Worm (Caenorhabditis elegans) whole organism, mixed stage, embryonic: Measurements from ENCODE around the gene sru-6.

Experiments used
- M03D4.4 ChIP-seq: sonication (generic microtip); optimal IDR thresholded peaks from 2 replicates; lab custom pipeline; 2017; ENCODE audit warnings: mild to moderate bottlenecking, missing genetic modification characterization, missing compliant biosample characterization
- ceh-39 ChIP-seq: fragments of 150-350 bp; optimal IDR thresholded peaks from 2 replicates; lab custom pipeline; 2014; ENCODE audit warnings: missing biosample characterization, missing genetic modification characterization
- ceh-43 ChIP-seq: fragments of 200-800 bp; sonication (Bioruptor generic); optimal IDR thresholded peaks from 2 replicates; lab custom pipeline; 2018; ENCODE audit warnings: mild to moderate bottlenecking, missing genetic modification characterization, moderate library complexity, missing compliant biosample characterization
- ceh-83 ChIP-seq: fragments of 200-800 bp; sonication (Bioruptor generic); optimal IDR thresholded peaks from 2 replicates; lab custom pipeline; 2018; ENCODE audit warnings: mild to moderate bottlenecking, missing genetic modification characterization, missing compliant biosample characterization
- ces-1 ChIP-seq: fragments of 150-350 bp; optimal IDR thresholded peaks from 2 replicates; lab custom pipeline; 2014; ENCODE audit warnings: missing biosample characterization, missing genetic modification reagents, missing genetic modification characterization
- drap-1 ChIP-seq: fragments of 200-800 bp; sonication (Bioruptor generic); optimal IDR thresholded peaks from 3 replicates; lab custom pipeline; 2018; ENCODE audit warnings: mild to moderate bottlenecking, missing genetic modification characterization, missing compliant biosample characterization
- elt-3 ChIP-seq: fragments of 150-350 bp; optimal IDR thresholded peaks from 2 replicates; lab custom pipeline; 2014; ENCODE audit warnings: missing biosample characterization, missing genetic modification characterization
- flh-1 ChIP-seq: fragments of 200-800 bp; sonication (Bioruptor generic); optimal IDR thresholded peaks from 2 replicates; lab custom pipeline; 2018; ENCODE audit warnings: mild to moderate bottlenecking, missing genetic modification characterization, moderate library complexity, missing compliant biosample characterization
- ham-2 ChIP-seq: fragments of 200-800 bp; sonication (Bioruptor generic); optimal IDR thresholded peaks from 2 replicates; lab custom pipeline; 2018; ENCODE audit warnings: mild to moderate bottlenecking, missing genetic modification characterization, missing compliant biosample characterization
- hlh-1 ChIP-seq: fragments of 150-350 bp; optimal IDR thresholded peaks from 2 replicates; lab custom pipeline; 2014; ENCODE audit warnings: missing biosample characterization, missing genetic modification reagents, missing genetic modification characterization
- lin-13 ChIP-seq: fragments of 150-350 bp; optimal IDR thresholded peaks from 2 replicates; lab custom pipeline; 2014; ENCODE audit warnings: missing biosample characterization, missing genetic modification characterization
- lin-32 ChIP-seq: fragments of 200-800 bp; sonication (Bioruptor generic); optimal IDR thresholded peaks from 2 replicates; lab custom pipeline; 2018; ENCODE audit warnings: mild to moderate bottlenecking, missing genetic modification characterization, missing compliant biosample characterization
- lsy-2 ChIP-seq: fragments of 150-350 bp; optimal IDR thresholded peaks from 2 replicates; lab custom pipeline; 2014; ENCODE audit warnings: missing biosample characterization, missing genetic modification characterization
- mep-1 ChIP-seq: fragments of 150-350 bp; optimal IDR thresholded peaks from 2 replicates; lab custom pipeline; 2017; ENCODE audit warnings: missing biosample characterization, missing genetic modification reagents, missing genetic modification characterization, inconsistent platforms
- mls-2 ChIP-seq: sonication (generic microtip); optimal IDR thresholded peaks from 2 replicates; lab custom pipeline; 2016; ENCODE audit warnings: mild to moderate bottlenecking, missing genetic modification characterization, moderate library complexity, missing compliant biosample characterization
- nhr-12 ChIP-seq: fragments of 150-350 bp; optimal IDR thresholded peaks from 2 replicates; lab custom pipeline; 2014; ENCODE audit warnings: missing biosample characterization, missing genetic modification characterization
- nhr-237 ChIP-seq: fragments of 150-350 bp; optimal IDR thresholded peaks from 2 replicates; lab custom pipeline; 2014; ENCODE audit warnings: missing biosample characterization, missing genetic modification characterization
- nhr-28 ChIP-seq: fragments of 150-350 bp; optimal IDR thresholded peaks from 2 replicates; lab custom pipeline; 2014; ENCODE audit warnings: missing biosample characterization, missing genetic modification characterization
- pha-4 ChIP-seq: fragments of 150-350 bp; optimal IDR thresholded peaks from 2 replicates; lab custom pipeline; 2018; ENCODE audit warnings: missing biosample characterization, missing genetic modification reagents, missing genetic modification characterization
- sem-2 ChIP-seq: fragments of 200-800 bp; sonication (Bioruptor generic); optimal IDR thresholded peaks from 2 replicates; lab custom pipeline; 2018; ENCODE audit warnings: mild to moderate bottlenecking, missing genetic modification characterization, missing compliant biosample characterization
- sptf-1 ChIP-seq: sonication (generic microtip); optimal IDR thresholded peaks from 2 replicates; lab custom pipeline; 2017; ENCODE audit warnings: mild to moderate bottlenecking, missing genetic modification characterization, moderate library complexity, missing compliant biosample characterization
- tbx-8 ChIP-seq: fragments of 200-800 bp; sonication (Bioruptor generic); optimal IDR thresholded peaks from 2 replicates; lab custom pipeline; 2018; ENCODE audit warnings: mild to moderate bottlenecking, missing genetic modification characterization, moderate library complexity, missing compliant biosample characterization
- unc-39 ChIP-seq: fragments of 150-350 bp; optimal IDR thresholded peaks from 2 replicates; lab custom pipeline; 2014; ENCODE audit warnings: missing biosample characterization, missing genetic modification characterization
- zip-8 ChIP-seq: fragments of 150-350 bp; optimal IDR thresholded peaks from 2 replicates; lab custom pipeline; 2014; ENCODE audit warnings: missing biosample characterization, missing genetic modification characterization
- ztf-11 ChIP-seq: fragments of 150-350 bp; optimal IDR thresholded peaks from 2 replicates; lab custom pipeline; 2014; ENCODE audit warnings: missing biosample characterization, missing genetic modification characterization

Gene sru-6

ce11 chrIV:9523139-9523538 is 32.7 kb downstream of the sru-6 start:
- no peak for TF ChIP-seq mls-2 (tag; lab: Kevin White, UChicago)
- no peak for TF ChIP-seq flh-1 (GFP tag; lab: Kevin White, UChicago)
- no peak for TF ChIP-seq lsy-2 (tag; lab: Kevin White, UChicago)
- TF ChIP-seq, all 35 proteins: peak for 0

DNA sequence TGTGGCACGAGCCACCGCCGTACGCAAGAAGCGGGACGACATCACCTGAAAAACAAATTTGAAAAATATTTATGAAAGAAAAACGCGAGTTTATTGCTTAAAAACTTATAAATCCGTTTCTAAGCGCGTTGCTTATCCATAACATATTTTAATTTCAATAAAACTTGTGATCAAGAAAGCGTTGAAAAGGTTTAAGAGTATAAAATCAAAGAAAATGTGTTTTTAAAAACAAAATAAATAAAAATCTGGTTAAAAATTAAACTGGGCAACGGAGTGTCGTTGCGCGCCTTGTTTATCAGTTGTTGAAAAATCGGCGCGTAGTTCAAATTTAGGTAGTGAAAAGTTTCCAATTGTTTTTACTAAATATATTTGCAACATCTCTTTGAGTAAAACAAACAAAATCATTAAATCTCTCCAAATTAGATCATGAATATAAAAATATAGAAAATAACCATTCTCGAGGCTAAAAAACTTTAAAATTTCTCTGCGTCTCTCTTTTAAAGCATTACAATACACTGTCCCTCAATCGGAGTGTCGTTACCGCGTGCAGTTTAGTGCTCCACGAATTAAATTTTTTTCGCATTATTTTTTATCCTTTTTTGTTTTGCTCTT is 34.5 kb downstream of the sru-6 start, which contains the start of gene ndua-5:
ndua-5 (minus strand) TSS at position 51 of the 612 bp plus-strand sequence.
- TF ChIP-seq mls-2 (tag; lab: Kevin White, UChicago), result no peak
- no peak for TF ChIP-seq sem-2 (GFP tag; lab: Kevin White, UChicago)
- TF ChIP-seq ztf-11, result no peak
- TF ChIP-seq mep-1 (tag; lab: Kevin White, UChicago), result no peak
- no peak for TF ChIP-seq elt-3 (tag; lab: Kevin White, UChicago)
- no peak for TF ChIP-seq ceh-83 (GFP tag; lab: Kevin White, UChicago)
- TF ChIP-seq lin-13 (tag; lab: Kevin White, UChicago), result no peak
- TF ChIP-seq pha-4, result no peak
- no peak for TF ChIP-seq flh-1 (GFP tag; lab: Kevin White, UChicago)
- TF ChIP-seq lin-32 (GFP tag; lab: Kevin White, UChicago), result no peak
- TF ChIP-seq ces-1 (GFP tag; lab: Kevin White, UChicago), result peak; percentile 36
- TF ChIP-seq lsy-2 (tag; lab: Kevin White, UChicago), result peak; percentile 52
- TF ChIP-seq nhr-237 (tag; lab: Kevin White, UChicago), result peak; percentile 29

ce11 chrIV:9525682-9526416 is 35.4 kb downstream of the sru-6 start, which contains the start of gene elo-1:
Gene elo-1, plus strand, starts transcription at chrIV:9526366.
- TF ChIP-seq M03D4.4 (tag; lab: Kevin White, UChicago), result no peak
- TF ChIP-seq ceh-39 (tag; lab: Kevin White, UChicago), result no peak
- TF ChIP-seq ham-2 (GFP tag; lab: Kevin White, UChicago), result no peak
- TF ChIP-seq hlh-1 (tag; lab: Kevin White, UChicago), result peak; percentile 10

ce11 chrIV:9527002-9527401 is 36.6 kb downstream of the sru-6 start:
- TF ChIP-seq ceh-43 (GFP tag; lab: Kevin White, UChicago) (no peak), unc-39 (tag; lab: Kevin White, UChicago) (no peak), nhr-28 (tag; lab: Kevin White, UChicago) (no peak)

ce11 chrIV:9529647-9530046 is 39.2 kb downstream of the sru-6 start, which contains the start of gene elo-7:
Gene elo-7, plus strand, starts transcription at chrIV:9529947.
- TF ChIP-seq nhr-12 (tag; lab: Kevin White, UChicago), result no peak
- no peak for TF ChIP-seq hlh-1 (tag; lab: Kevin White, UChicago)
- no peak for TF ChIP-seq unc-39 (tag; lab: Kevin White, UChicago)
- no peak for TF ChIP-seq M03D4.4 (tag; lab: Kevin White, UChicago)
- no peak for TF ChIP-seq elt-3 (tag; lab: Kevin White, UChicago)
- no peak for TF ChIP-seq mep-1 (tag; lab: Kevin White, UChicago)
- no peak for TF ChIP-seq pha-4

ce11 chrIV:9530768-9531167 is 40.3 kb downstream of the sru-6 start:
- TF ChIP-seq ceh-39 (tag; lab: Kevin White, UChicago) (no peak), sptf-1 (no peak)
- TF ChIP-seq, all 35 proteins: peak for 0

DNA sequence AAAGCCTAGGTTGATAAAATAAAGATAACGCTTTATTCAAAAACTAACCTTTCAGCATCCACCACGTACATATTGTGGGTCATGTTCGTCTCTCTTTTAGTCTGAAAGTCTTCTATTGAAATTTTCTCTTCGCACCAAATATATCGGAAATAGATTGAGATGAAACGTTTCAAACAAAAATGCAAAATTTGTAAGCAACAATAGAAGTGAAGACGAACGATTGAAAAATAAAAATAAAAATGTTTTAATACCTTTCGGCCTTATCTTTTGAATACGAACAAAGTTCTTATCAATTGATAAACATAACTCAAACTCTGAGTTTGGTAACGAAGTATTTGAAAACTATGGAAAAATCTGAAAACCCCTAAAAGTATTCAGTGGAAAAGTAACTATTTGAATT is 42.7 kb downstream of the sru-6 start, which contains the start of gene F56H11.2:
F56H11.2 (minus strand) TSS at position 101 of the 400 bp plus-strand sequence.
- TF ChIP-seq sem-2 (GFP tag; lab: Kevin White, UChicago) (no peak), flh-1 (GFP tag; lab: Kevin White, UChicago) (no peak), M03D4.4 (tag; lab: Kevin White, UChicago) (no peak)
- TF ChIP-seq, all 35 proteins: peak for 0

DNA sequence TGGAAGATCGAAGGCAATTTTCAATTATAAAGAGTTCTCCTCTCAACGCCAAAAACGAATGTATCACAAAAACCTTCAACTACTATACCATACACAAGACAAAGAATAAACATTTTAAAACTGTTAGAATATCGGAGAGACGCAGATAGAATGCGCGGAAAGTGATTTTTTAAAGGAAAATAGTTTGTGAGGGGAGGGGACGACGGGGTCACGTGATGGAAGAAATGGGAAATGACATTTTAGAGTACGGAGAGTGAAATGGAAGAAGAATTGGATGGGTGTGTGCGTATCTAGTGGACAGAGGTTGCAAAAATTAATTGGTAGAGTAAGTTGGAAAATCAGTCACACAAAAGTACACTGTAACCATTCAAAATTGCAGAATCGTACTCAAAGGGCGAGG is 43.9 kb downstream of the sru-6 start:
- no peak for TF ChIP-seq drap-1 (GFP tag; lab: Kevin White, UChicago)
- no peak for TF ChIP-seq tbx-8 (GFP tag; lab: Kevin White, UChicago)
- TF ChIP-seq mep-1 (tag; lab: Kevin White, UChicago), result no peak
- no peak for TF ChIP-seq zip-8
